Fruit fly (Drosophila melanogaster) S2 (cell line): ENCODE data around the gene CG7484.

Experiments
- CG8478 ChIP-seq: fragments of >200 bp; optimal IDR thresholded peaks from 2 replicates; lab custom pipeline; 2018
- CTCF ChIP-seq, 2 experiments: fragments of >200 bp; optimal IDR thresholded peaks; 2 replicates each; lab custom pipeline; 2018

Gene CG7484

dm6 chr3L:17621451-17621946 lies 32.9 kb upstream of the CG7484 start, which contains the start of the genes Vps60 and anchor:
Gene Vps60 (minus strand): TSS chr3L:17621625.
Gene anchor (plus strand): TSS chr3L:17621824.
- TF ChIP-seq CG8478 (no peak), CTCF (optimal IDR thresholded peaks at IDR 0.05; lab: Kevin White, UChicago) (no peak)

- TF ChIP-seq CG8478 (no peak), CTCF (optimal IDR thresholded peaks at IDR 0.05; lab: Kevin White, UChicago) (no peak)
Measured at dm6 chr3L:17622081-17622850, 32.2 kb upstream of the CG7484 start.

DNA sequence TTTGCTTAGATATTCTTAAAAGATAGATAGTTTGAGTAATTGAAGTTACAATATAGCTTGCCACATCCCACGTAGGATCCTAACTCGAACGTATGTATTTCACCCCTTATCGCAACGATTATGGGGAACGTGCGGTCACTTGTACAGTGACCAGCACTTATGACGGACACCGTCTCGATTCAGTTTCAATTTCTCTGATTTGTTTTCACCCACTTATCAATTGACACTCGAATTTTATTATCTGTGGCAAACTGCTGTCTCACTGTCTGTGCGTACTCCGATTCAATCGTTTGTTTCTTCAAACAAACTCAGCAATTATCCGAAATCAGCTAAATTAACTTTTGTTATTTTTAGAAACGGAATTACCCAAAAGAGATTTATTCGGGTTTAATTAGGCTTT lies 31.5 kb upstream of the CG7484 start:
- no peak for TF ChIP-seq CTCF (optimal IDR thresholded peaks at IDR 0.05; lab: Kevin White, UChicago)
- TF ChIP-seq CG8478: no peak

- no peak for TF ChIP-seq CTCF (optimal IDR thresholded peaks at IDR 0.05; lab: Kevin White, UChicago)
- TF ChIP-seq CG8478: no peak
Measured at dm6 chr3L:17624208-17624826, 30.1 kb upstream of the CG7484 start.

dm6 chr3L:17625014-17625413 lies 29.4 kb upstream of the CG7484 start:
- TF ChIP-seq CG8478: no peak
- no peak for TF ChIP-seq CTCF (optimal IDR thresholded peaks at IDR 0.05; lab: Kevin White, UChicago)

DNA sequence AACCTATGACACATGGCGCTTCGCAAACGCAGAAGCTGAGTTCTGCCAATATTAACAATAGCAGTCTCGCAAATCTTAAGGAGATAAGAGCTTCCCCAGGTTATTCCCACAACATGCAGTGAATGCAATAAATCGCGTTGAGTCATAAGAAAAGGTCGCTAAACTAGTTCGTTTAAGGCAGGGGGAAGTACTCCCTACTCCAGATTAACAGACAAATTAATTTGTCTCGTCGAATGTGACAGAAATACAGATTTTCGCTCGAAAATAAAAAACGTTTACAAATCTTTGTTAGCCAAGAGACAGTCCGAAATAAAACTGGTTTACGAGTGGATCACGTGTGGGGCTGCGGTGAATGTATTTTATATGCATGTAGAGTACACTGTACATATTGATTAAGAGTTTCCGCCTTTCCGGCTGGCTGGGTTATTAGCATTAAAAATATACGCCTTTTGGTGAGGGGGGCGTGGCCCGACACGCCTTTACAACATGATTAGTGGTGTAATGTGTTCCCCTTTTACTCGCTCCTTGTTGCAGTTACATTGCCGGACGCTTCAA lies 28.8 kb upstream of the CG7484 start:
- TF ChIP-seq CG8478 (no peak), CTCF (optimal IDR thresholded peaks at IDR 0.05; lab: Kevin White, UChicago) (no peak)

- no peak for TF ChIP-seq CTCF (optimal IDR thresholded peaks at IDR 0.05; lab: Kevin White, UChicago)
- TF ChIP-seq CG8478: no peak
Measured at dm6 chr3L:17631247-17631646, 23.2 kb upstream of the CG7484 start.

DNA sequence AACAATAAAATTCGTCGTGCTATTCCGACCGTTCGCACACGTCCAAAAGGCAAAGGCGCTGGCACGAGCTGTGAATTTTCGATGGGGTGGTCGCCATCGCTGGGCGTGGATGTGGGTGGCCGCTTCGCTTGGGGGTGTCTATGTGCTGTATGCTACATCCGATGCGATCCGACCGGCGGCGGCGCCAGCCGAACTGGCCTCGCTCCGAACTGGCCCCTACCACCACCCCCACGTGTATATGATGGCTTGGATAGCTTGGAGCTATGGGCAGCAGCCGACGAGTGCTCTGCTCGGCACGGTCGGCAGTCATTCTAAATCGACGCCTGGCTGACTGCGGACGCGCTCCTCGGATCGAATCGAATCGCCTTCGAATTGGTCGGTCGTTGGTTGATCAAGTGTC lies 21.3 kb upstream of the CG7484 start, which contains the start of gene CG7497:
CG7497 (plus strand) TSS at position 308 of the 400 bp plus-strand sequence.
- no peak for TF ChIP-seq CG8478
- no peak for TF ChIP-seq CTCF (optimal IDR thresholded peaks at IDR 0.05; lab: Kevin White, UChicago)

dm6 chr3L:17637809-17638208 lies 16.6 kb upstream of the CG7484 start:
- TF ChIP-seq CG8478 (no peak), CTCF (optimal IDR thresholded peaks at IDR 0.05; lab: Kevin White, UChicago) (no peak)

DNA sequence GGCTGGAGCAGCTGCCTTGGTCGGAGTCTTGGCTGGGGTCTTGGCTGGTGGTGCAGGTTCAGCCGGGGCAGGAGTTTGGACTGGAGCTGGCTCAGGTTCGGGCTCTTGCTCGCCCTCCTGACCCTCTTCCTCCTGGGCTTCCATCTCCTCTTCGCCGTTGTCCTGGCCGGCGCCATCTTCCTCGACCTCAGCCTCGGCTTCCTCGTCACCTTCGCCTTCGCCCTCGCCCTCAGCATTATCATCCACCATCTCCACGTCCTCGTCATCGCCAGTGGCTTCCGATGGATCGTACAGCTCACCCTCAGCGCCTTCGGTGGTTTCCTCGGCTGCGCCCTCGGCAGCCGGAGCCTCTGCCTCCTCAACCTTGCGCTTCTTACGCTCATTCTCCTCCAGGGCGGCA lies 15.8 kb upstream of the CG7484 start:
- TF ChIP-seq CG8478 (no peak), CTCF (optimal IDR thresholded peaks at IDR 0.05; lab: Kevin White, UChicago) (no peak)

DNA sequence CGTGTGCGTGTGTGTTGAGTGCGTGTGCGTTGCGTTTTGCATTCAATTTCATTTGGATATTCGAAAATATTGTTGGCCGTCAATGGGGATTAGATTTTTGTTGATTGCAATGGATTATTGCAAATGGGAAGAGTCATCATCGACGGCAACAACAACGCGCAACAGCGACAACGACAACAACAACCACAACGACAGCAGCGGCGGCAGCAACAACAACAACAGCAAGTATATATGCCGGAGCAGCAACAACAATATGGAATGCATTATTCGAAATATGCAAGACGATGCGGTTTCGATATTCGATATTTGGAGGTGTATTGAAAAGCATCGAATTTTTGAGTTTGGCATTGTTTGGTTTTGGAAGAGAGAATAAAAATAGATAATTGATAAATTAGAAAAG lies 12.4 kb upstream of the CG7484 start:
- TF ChIP-seq CTCF (optimal IDR thresholded peaks at IDR 0.05; lab: Kevin White, UChicago) (no peak), CG8478 (no peak)

DNA sequence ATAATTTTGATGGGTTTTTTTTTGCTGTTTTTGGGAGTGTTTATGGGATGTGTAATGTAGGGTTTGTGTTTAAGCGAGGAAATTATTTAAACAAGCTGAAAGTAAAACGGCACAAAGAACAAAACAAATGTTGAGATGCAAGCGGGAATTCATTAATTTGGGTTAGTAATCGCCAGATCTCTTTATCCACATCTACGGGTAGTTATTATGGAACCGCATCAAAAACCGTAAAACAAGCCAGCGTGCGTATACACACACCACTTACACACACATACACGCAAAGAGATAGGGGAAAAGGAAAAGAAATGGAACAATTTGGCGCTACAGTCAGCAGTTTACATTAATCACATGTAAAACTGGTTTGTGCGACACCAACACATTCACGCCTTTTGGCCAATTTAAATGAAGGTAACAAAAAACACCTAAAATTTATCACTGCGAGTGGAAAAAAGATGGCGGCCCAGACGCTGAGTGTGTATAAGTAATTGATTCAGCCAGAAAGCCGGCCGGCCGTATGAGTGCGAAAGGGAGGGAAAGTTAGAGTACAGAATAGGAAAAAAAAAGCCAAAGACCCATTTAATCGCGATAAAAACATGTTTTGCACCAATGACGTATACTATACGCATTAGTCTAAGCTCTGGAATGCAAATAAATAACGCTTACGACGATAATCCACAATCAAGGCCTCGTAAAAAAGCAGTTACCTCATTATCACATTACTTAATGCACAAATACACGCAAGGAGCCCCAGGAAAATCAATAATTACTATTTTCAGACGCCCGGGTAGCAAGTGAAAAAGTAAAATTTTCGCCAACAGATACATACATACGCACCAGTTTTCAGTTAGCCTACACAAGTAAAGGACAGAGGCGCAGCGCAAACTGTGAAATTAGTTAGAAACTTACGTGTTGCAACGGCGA lies 10.2 kb upstream of the CG7484 start:
- no peak for TF ChIP-seq CG8478
- TF ChIP-seq CTCF (optimal IDR thresholded peaks at IDR 0.05; lab: Kevin White, UChicago): no peak

dm6 chr3L:17644906-17645244 lies 9.5 kb upstream of the CG7484 start, which contains the start of gene Pep:
Gene Pep (minus strand): TSS chr3L:17645036.
- no peak for TF ChIP-seq CG8478
- peak; percentile 48 to 59 for TF ChIP-seq CTCF (optimal IDR thresholded peaks at IDR 0.05; lab: Kevin White, UChicago)

- no peak for TF ChIP-seq CG8478
- TF ChIP-seq CTCF (optimal IDR thresholded peaks at IDR 0.05; lab: Kevin White, UChicago): no peak
Measured at dm6 chr3L:17646637-17647036, 7.8 kb upstream of the CG7484 start, which contains the start of gene CG43085. Gene CG43085 (minus strand): TSS chr3L:17646737.

dm6 chr3L:17647543-17647942 lies 6.9 kb upstream of the CG7484 start:
- TF ChIP-seq CTCF (optimal IDR thresholded peaks at IDR 0.05; lab: Kevin White, UChicago): no peak
- TF ChIP-seq CG8478: no peak
